Fruit fly (Drosophila melanogaster) whole organism, larva: ENCODE measurements around the gene CG33679.

Source experiments
- noc ChIP-seq: fragments of 200-800 bp; sonication (Bioruptor generic); optimal IDR thresholded peaks from 3 replicates; lab custom pipeline; 2019; ENCODE audit warnings: missing biosample characterization, mild to moderate bottlenecking, missing genetic modification characterization, moderate library complexity

CG33679 gene

DNA sequence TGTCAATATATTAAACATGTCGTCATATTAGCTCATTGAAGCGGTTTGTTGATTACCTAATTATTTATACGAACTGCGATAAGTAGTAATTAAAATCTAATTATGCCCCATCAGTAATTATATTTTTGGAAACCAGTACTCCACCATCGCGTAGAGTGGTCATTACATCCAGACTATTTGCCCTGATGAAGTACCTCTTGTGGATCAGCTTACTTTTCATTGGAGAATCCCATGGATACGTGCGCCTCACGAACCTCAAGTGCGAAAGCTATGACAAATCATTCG is at the start of gene CG33679:
Gene CG33679 (plus strand): TSS at position 186 of the 285 bp plus-strand sequence.
- TF ChIP-seq noc (tag; lab: Kevin White, UChicago) = no peak

DNA sequence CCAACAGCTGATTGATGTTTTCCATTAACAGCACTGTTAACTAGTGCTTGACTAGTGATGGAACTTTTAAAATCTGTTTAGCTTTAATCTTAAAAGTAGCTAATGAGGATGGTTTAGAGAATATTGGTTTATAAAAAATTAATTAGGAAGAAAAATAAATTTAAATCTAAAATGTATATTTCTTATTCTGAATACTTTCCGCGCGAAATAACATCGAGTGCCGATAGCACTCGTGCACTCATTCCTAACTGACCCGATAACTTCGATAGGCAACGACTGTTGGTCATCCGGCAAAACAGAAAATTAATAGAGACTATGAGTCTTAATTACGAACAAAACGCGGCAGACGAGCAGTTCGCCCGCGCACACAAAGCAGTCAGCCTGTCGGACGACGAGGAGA is 48.4 kb upstream of the CG33679 start, which contains the start of the genes THG and Rnmt:
Gene THG (minus strand): TSS at position 22 of the 400 bp plus-strand sequence.
Gene Rnmt (plus strand): TSS at position 237 of the 400 bp plus-strand sequence.
- peak; percentile 76 for TF ChIP-seq noc (tag; lab: Kevin White, UChicago)

DNA sequence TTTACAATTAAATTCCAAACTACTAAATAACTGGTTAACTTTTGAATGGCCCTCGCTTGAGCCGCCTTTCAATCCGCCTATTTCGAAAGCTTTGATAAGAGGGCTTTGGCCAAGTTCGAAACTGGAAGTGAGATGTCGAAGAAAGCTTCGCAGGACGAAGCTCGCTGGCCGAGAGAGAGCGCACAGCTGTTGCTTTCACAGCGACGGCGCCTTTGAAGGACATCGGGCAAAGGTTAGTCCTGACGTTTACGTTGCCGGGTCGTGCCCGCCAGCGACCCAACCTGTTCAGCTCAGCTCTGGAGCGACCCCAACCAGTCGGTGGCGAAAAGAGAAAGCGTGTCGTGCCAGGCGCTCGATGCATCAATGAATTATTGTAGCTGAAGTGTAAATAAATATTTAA is 46.3 kb upstream of the CG33679 start:
- no peak for TF ChIP-seq noc (tag; lab: Kevin White, UChicago)

DNA sequence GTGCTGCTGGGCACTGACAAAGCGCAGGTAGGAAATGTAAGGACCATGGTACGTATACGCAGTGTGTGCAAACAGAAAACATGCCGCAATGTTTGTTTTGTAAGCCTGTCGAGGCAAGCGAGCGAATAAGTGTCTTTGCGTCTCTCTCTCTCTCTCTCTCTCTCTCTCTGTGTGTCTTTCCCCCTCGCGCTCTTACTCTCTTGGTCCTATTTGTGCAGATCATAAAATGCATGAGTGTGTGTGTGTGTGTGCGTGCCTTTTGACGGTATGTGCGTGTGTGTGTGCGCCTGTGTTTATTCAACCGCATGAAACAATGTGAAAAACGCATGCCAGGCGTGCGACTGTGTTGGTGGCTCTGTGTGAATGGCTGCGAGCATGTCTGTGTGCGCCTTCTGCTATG is 44.6 kb upstream of the CG33679 start:
- TF ChIP-seq noc (tag; lab: Kevin White, UChicago) = no peak

DNA sequence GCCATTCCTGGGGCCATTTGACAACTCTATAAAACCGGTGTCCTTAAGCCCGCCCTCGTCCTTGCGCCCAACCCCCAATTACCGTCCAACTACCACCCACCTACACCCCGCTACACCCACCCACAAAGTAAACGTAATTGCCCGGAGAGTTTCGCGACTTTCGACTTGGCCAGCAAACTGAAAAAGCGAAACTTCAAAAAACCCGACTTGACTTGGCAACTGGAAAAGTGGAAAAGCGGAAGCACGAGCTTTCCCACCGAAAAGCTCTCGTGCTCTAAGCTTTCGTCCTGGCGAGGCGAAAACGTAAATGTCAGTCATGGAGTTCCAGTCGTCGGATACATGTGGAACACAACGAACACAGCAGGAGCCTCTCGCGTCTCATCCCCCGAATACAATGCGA is 42.1 kb upstream of the CG33679 start, which contains the start of gene GABA-B-R1:
Gene GABA-B-R1 (plus strand): TSS at position 301 of the 400 bp plus-strand sequence.
- TF ChIP-seq noc (tag; lab: Kevin White, UChicago) = no peak

DNA sequence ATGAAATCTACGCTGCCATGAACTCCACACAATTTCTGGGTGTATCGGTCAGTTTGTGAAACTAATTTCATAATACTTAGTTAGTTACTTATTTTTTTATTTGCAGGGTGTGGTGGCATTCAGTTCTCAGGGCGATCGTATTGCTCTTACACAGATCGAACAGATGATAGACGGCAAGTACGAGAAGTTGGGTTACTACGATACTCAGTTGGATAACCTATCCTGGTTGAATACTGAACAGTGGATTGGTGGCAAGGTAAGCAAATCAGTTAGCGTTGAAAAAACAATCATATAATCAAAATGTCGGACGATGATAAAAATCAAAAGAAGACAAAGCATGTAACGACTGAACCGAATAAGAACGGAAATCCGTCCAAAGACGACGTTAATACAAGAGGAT is 31.5 kb upstream of the CG33679 start, which contains the start of gene CG33310:
Gene CG33310 (plus strand): TSS at position 301 of the 400 bp plus-strand sequence.
- no peak for TF ChIP-seq noc (tag; lab: Kevin White, UChicago)

DNA sequence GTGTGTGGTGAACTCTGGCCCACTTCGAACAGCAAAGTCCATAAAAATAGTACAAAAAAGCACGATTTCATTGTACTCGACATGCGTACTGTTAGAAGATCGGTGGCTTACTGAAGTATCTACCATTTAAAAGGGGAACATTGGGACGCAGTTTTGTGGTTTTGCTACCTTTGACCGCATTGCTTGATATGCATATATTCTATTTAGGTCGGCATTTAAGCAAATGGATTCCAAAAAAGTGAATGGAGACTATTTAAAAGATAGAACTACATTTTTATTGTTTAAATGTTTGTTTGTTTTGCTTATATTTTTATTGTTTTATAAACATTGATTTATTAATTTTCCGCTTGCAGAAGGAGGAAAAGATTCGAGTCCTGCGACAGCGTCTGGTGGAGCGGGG is 26.5 kb upstream of the CG33679 start, which contains the start of gene CG31832:
Gene CG31832 (minus strand): TSS at position 101 of the 400 bp plus-strand sequence.
- no peak for TF ChIP-seq noc (tag; lab: Kevin White, UChicago)

DNA sequence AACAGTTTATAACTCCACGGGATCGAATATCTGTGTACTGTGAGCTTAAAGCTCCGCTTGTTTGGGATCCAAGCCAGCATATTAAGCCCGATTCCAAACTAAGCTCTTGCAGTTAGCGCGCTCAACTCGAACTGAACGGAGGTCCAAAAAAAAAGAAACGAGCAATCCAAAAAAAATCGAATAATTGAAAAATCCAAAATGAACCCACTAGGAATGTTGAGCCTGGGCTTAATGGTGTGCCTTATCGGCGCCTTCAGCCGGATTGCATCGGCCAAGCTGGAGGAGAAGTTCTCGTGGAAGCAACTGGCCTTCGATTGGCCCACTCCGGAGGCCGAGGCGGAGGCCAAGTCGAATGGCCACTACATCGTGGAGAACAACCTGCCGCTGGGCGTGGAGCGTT is 22.7 kb upstream of the CG33679 start, which contains the start of gene yellow-c:
Gene yellow-c (plus strand): TSS at position 29 of the 400 bp plus-strand sequence.
- no peak for TF ChIP-seq noc (tag; lab: Kevin White, UChicago)

DNA sequence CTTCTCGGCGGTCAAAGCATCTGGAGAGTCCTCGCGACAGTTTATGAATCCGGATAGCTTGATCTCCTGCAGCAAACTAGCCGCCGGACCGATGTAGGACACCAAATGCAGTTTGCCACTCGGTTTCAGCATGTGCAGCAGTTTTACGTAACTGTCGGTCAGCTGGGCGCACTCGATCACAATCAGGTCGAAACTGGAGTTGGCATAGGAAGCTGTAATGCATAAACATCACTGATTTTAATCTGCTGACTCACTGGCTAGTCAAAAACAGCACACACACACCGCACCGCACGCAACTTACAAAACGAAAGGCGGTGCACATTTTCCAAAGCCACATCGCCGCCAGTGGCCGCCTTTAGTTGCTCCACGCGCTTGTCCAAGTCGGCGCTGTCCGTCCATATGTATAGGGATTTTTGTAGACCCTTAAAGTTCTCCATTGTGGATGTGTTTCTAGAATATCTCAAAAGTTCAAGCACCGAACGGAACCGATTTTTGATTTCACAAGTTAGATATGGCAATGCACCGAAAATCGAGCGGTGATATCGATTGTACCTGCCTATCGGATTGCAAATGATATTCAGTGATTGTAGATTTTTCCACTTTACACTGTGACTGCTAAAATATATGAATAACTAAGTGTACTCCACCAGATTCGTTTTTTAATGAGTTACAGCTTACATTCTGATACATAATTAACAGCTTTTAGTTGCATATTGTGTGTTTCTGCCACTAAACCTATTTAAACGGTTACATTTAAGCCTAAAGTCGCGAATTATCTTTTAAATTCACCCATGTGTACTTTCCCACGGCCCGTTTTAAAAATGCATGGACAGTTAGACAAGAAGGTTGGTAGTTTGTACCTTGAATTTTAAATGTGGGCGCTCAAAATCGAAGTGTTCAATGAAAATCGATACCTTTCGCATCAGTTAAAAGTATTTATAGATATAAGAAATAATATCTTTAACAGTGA is 19.5 kb upstream of the CG33679 start, which contains the start of gene CIAPIN1:
Gene CIAPIN1 (minus strand): TSS at position 523 of the 970 bp plus-strand sequence.
- TF ChIP-seq noc (tag; lab: Kevin White, UChicago) = no peak

DNA sequence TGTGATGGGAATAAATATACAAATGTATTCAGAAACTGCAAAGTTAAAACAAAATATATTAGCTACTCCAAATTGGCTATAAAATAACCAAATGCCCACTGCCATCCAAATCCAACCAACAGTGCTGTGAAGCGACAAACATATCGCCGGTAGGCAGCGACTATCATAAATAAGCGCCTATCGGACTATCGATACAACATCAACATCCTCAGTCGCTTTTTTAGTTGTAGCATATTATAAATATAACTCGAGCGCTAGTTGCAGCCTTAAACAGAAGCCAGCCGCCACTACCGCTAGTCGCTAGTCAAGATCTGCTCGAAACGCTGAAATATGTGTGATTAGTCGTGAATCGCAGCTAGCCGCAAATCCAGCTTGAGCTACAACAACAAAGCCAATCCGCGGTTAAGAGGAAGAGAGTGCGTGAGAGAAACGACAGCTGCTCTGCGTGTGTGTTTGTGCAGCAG is 18.8 kb upstream of the CG33679 start:
- no peak for TF ChIP-seq noc (tag; lab: Kevin White, UChicago)

DNA sequence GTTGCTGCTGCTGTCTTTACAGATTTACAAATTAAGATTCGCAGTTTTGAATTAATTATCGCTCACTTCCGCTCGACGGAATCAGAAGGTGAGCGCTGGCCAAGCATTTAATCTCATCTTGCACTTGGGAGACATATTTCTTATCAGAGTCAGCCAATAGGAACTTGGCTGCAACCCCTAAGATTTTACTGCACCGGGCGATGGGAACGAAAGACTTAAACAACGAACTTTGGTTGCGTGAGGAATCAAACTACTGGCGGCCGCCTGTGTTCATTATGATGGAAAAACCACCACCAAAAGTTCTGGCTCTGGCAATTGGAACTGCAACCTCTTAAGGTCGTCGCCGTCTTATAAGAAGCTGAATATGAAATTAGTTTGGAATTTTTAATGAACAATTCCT is 14.4 kb upstream of the CG33679 start:
- TF ChIP-seq noc (tag; lab: Kevin White, UChicago) = no peak

DNA sequence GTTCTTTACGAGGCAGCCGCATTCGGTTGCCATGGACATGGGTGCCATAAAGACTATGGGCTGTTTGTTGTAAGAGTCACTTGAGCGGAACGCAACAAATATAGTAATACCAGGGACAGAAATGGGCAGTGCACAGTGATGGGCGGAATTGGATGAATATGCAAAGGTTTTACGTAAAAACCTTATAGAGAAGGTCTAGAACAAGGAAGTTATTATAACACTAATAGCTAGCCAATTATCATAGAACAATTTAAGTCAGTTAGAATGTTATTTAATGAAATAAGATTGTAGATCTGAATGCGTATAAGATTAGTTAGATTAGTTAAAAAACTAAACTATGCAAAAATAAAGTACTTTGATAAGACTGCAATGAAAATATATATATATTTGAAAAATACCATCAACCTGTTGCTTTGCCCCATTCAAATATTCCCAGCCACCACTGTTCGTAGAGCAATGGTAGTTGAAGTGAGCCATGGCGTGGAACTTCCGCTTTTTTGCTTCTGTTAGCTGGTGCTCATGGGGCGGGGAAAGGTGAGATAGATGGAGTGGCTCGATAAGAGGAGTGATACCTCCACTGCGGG is 5.2 kb upstream of the CG33679 start:
- TF ChIP-seq noc (tag; lab: Kevin White, UChicago) = no peak

DNA sequence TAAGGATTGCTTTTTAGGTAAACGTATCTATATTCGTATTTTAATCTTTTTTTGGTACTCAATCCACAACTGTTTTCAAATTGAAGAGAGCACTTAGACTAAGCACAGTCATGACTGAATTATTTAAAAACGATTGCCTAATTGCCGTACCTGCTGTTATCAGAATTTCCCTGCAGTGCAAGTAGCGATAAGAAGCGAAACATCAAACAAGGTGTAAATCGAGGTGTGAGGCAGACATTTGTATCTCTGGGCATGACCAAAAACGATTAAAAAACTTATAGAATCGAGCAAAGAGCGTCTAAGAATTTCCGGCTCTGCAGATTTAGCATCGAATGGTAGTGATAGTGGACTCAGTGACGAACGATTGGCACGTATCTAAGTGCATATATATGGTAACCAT is 3.0 kb upstream of the CG33679 start:
- TF ChIP-seq noc (tag; lab: Kevin White, UChicago) = no peak

DNA sequence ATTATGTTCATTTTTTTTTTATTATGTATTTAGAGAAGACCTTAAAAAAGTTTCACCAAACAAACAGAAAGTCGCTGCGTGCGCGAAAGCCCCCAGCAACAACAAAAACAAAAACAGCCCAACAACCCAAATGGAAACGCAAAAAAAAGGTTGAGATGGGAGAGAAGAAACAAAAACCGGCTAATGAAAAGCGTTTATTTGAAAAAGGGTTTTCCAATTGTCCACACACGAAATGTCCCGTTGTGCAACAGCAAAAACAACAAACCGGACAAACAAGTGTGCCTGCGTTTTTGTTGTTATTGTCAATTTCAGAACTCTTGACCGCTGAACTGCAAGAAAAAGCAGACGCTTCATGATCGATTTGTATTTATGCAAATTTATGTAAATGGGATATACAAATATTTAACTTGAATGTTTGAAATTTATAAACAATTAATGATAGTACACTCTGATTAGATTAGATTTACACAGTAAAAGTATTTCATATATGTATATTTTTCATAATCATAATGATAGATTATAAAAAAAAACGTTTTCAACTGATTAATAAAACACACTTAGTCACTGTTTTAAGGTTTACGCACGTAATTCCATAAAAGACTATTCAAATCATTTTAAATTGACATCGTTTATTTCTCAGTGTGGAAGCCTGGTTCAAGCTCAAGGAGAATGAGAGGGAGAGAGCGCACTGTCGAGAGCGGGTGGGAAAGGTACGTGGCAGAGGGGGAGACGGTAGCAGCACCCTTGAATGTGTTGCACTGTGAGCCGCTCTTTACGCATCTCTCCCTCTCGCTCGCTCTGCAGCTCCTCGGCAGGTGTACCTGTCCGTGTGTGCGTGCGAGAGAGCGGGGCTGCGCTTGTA is 1.5 kb upstream of the CG33679 start:
- peak; percentile 65 for TF ChIP-seq noc (tag; lab: Kevin White, UChicago)
